Fruit fly (Drosophila melanogaster): ENCODE data around the gene GABA-B-R1.

Gene GABA-B-R1

dm6 chr2L:15016031-15016430, at the start of gene GABA-B-R1:
Gene GABA-B-R1, plus strand, starts transcription at chr2L:15016331.
- TF ChIP-seq Blimp-1 (GFP tag; optimal IDR thresholded peaks at IDR 0.05) (no peak), Spps (tag; optimal IDR thresholded peaks at IDR 0.05) (no peak), NC2α (GFP tag; optimal IDR thresholded peaks at IDR 0.05) (no peak), vnd (GFP tag; IDR thresholded peaks at IDR 0.05; ENCODE audit: partially characterized antibody) (no peak), Deaf1 (tag; optimal IDR thresholded peaks at IDR 0.05) (peak; percentile 65), CG6254 (GFP tag; optimal IDR thresholded peaks at IDR 0.05) (no peak), CG4617 (GFP tag; optimal IDR thresholded peaks at IDR 0.05; ENCODE audit: borderline replicate concordance) (no peak), pita (GFP tag; optimal IDR thresholded peaks at IDR 0.05) (no peak), CG16815 (GFP tag; optimal IDR thresholded peaks at IDR 0.05) (no peak), Ets65A (GFP tag) (no peak), Taf1 (GFP tag; IDR thresholded peaks at IDR 0.05) (no peak), HHEX (GFP tag; optimal IDR thresholded peaks at IDR 0.05) (no peak), wek (GFP tag; optimal IDR thresholded peaks at IDR 0.05) (no peak), Hr39 (optimal IDR thresholded peaks at IDR 0.05) (no peak), Hr51 (GFP tag; optimal IDR thresholded peaks at IDR 0.05) (peak in 1 of 2 experiments; percentile 58), kay (GFP tag; optimal IDR thresholded peaks at IDR 0.05) (no peak), fd3F (GFP tag; optimal IDR thresholded peaks at IDR 0.05) (no peak), Hmr (GFP tag; optimal IDR thresholded peaks at IDR 0.05) (peak; percentile 12), fu2 (GFP tag; optimal IDR thresholded peaks at IDR 0.05) (no peak), CG12071 (GFP tag; optimal IDR thresholded peaks at IDR 0.05) (no peak), abd-A (tag; optimal IDR thresholded peaks at IDR 0.05) (peak; percentile 66), CG13894 (tag; optimal IDR thresholded peaks at IDR 0.05) (peak; percentile 3), p53 (GFP tag; optimal IDR thresholded peaks at IDR 0.05) (no peak), trh (GFP tag; optimal IDR thresholded peaks at IDR 0.05) (no peak), CG17612 (GFP tag; IDR thresholded peaks at IDR 0.05) (no peak)

DNA sequence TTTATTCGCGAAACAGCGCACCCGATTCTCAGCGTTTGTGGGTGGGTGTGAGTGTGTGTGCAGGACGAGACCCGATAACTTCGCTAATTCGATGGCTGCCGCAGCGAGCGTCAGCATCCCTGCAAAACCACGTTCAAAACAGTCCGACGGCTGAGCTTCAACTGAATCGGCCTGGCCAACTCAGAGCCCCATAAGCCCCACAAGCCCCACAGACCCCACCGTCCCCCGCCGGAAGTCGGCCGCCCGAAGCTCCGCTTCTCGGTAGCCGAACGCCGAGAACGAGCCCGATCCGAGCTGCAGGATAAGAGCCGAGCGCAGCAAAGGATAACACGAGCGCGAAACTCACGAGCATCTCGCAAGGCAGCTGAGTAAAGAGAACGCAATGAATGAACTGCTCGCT, 44.0 kb upstream of the GABA-B-R1 start, which contains the start of gene side-II:
Gene side-II, minus strand, starts transcription at position 168 of the 400 bp plus-strand sequence.
- no peak for TF ChIP-seq hb (GFP tag; IDR thresholded peaks at IDR 0.05; ENCODE audit: partially characterized antibody)
- TF ChIP-seq NC2α (GFP tag; optimal IDR thresholded peaks at IDR 0.05) = no peak
- no peak for TF ChIP-seq Spps (tag; optimal IDR thresholded peaks at IDR 0.05)
- TF ChIP-seq CG2889 (GFP tag; IDR thresholded peaks at IDR 0.05) = no peak
- peak; percentile 38 for TF ChIP-seq Jarid2 (GFP tag; optimal IDR thresholded peaks at IDR 0.05)
- TF ChIP-seq ap (GFP tag; IDR thresholded peaks at IDR 0.05) = no peak
- no peak for TF ChIP-seq CG8281 (tag; optimal IDR thresholded peaks at IDR 0.05)
- TF ChIP-seq CG12104 (GFP tag; optimal IDR thresholded peaks at IDR 0.05) = no peak
- no peak for TF ChIP-seq CG4282 (GFP tag; optimal IDR thresholded peaks at IDR 0.05)
- no peak for TF ChIP-seq Side (GFP tag; optimal IDR thresholded peaks at IDR 0.05)
- no peak for TF ChIP-seq CG12219 (GFP tag; optimal IDR thresholded peaks at IDR 0.05)
- TF ChIP-seq CG11247 (GFP tag; IDR thresholded peaks at IDR 0.05) = no peak
- peak; percentile 24; the same call in 1 of the 2 replicates for TF ChIP-seq Bgb (GFP tag; IDR thresholded peaks at IDR 0.05; ENCODE audit: partially characterized antibody)
- no peak for TF ChIP-seq D (optimal IDR thresholded peaks at IDR 0.05)
- TF ChIP-seq D (GFP tag; optimal IDR thresholded peaks at IDR 0.05) = no peak
- TF ChIP-seq eyg (GFP tag; optimal IDR thresholded peaks at IDR 0.05) = no peak
- no peak for TF ChIP-seq gsb (GFP tag; IDR thresholded peaks at IDR 0.05)
- no peak for TF ChIP-seq p53 (GFP tag; optimal IDR thresholded peaks at IDR 0.05)
- TF ChIP-seq ranshi (GFP tag; IDR thresholded peaks at IDR 0.05) = peak; percentile 28; the same call in 1 of the 2 replicates
- peak; percentile 62; the same call in 1 of the 2 replicates for TF ChIP-seq CG32532 (GFP tag; IDR thresholded peaks at IDR 0.05)
- no peak for TF ChIP-seq CTCF (GFP tag; optimal IDR thresholded peaks at IDR 0.05)
- no peak for TF ChIP-seq CG10654 (GFP tag; optimal IDR thresholded peaks at IDR 0.05)
- no peak for TF ChIP-seq Hsf (GFP tag; optimal IDR thresholded peaks at IDR 0.05)
- no peak for TF ChIP-seq Mes4 (GFP tag; optimal IDR thresholded peaks at IDR 0.05)
- no peak for TF ChIP-seq CG3995 (GFP tag; optimal IDR thresholded peaks at IDR 0.05)
- TF ChIP-seq Hr39 (optimal IDR thresholded peaks at IDR 0.05) = no peak
- no peak for TF ChIP-seq CG2678 (tag; optimal IDR thresholded peaks at IDR 0.05)
- TF ChIP-seq hbn (GFP tag; IDR thresholded peaks at IDR 0.05; ENCODE audit: partially characterized antibody) = no peak
- no peak for TF ChIP-seq Stat92E (GFP tag; optimal IDR thresholded peaks at IDR 0.05)
- TF ChIP-seq Deaf1 (tag; optimal IDR thresholded peaks at IDR 0.05) = peak; percentile 99
- TF ChIP-seq CG13296 (GFP tag; optimal IDR thresholded peaks at IDR 0.05) = no peak
